Worm (Caenorhabditis elegans) whole organism, midembryonic: ENCODE measurements around the gene lin-13.
A peak's percentile ranks its signal among the peaks of the same experiment; 100 is the strongest.

Source experiments
- flt-1 ChIP-seq: fragments of 200-800 bp; sonication (Bioruptor generic); IDR thresholded peaks from 2 replicates; pipeline ENCODE4 v1.3.6; 2022; ENCODE audit warnings: missing genetic modification characterization, missing compliant biosample characterization
- med-1 ChIP-seq: sonication (generic microtip); optimal IDR thresholded peaks from 2 replicates; lab custom pipeline; 2017; ENCODE audit warnings: missing genetic modification characterization, mild to moderate bottlenecking, missing compliant biosample characterization, antibody characterized with exemption, missing genetic modification reagents; ENCODE audit not compliant: insufficient read depth

DNA sequence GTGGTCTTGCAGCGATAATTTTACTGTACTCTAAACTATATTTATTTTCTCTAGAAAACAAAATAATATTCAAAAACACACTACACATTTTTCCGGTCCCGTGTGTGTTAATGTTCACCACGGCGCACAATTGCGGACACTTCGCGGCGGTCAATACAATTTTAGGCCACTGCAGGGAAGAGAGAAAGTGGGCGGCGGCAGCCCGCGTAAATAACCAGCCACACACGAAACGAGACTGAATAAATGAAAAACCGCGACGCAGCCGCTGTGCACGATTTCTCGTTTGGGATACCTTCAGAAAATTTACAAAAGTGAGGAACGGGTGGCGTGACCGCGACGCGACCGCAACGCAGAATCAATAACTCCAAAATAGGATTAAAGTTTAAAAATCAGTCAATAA lies 1.7 kb upstream of the lin-13 start:
- TF ChIP-seq flt-1 (GFP tag; lab: Robert Waterston, UW) (peak; percentile 55; the same call in 1 of the 2 replicates), med-1 (no peak)
